Fruit fly (Drosophila melanogaster) whole organism, embryonic: ENCODE results near the gene dunk.
A peak's percentile ranks its signal among the peaks of the same experiment; 100 is the strongest.

Experiments used
- BtbVII ChIP-seq: fragments of 200-800 bp; sonication (Bioruptor generic); optimal IDR thresholded peaks from 3 replicates; lab custom pipeline; 2017; ENCODE audit warnings: missing biosample characterization, mild to moderate bottlenecking, missing genetic modification characterization
- CG11093 ChIP-seq: fragments of 200-800 bp; sonication (Bioruptor generic); IDR thresholded peaks from 3 replicates; pipeline ENCODE4 v1.3.6; 2022; ENCODE audit warnings: missing biosample characterization, missing genetic modification characterization
- CG11456 ChIP-seq: fragments of 200-800 bp; sonication (Bioruptor generic); IDR thresholded peaks from 3 replicates; pipeline ENCODE4 v1.3.6; 2022; ENCODE audit warnings: missing biosample characterization, missing genetic modification characterization
- CG11504 ChIP-seq: fragments of 200-800 bp; sonication (Bioruptor generic); optimal IDR thresholded peaks from 3 replicates; lab custom pipeline; 2019; ENCODE audit warnings: missing biosample characterization, mild to moderate bottlenecking, missing genetic modification characterization, moderate library complexity
- CG14441 ChIP-seq: fragments of 200-800 bp; sonication (Bioruptor generic); IDR thresholded peaks from 2 replicates; pipeline ENCODE4 v1.3.6; 2022; ENCODE audit warnings: missing biosample characterization, missing genetic modification characterization
- CG16779 ChIP-seq: fragments of 200-800 bp; sonication (Bioruptor generic); IDR thresholded peaks from 2 replicates; pipeline ENCODE4 v1.3.6; 2022; ENCODE audit warnings: missing biosample characterization, missing genetic modification characterization
- CG17612 ChIP-seq: fragments of 200-800 bp; sonication (Bioruptor generic); IDR thresholded peaks from 2 replicates; pipeline ENCODE4 v1.3.6; 2022; ENCODE audit warnings: missing biosample characterization, missing genetic modification characterization
- CG18011 ChIP-seq: fragments of 200-800 bp; sonication (Bioruptor generic); optimal IDR thresholded peaks from 2 replicates; lab custom pipeline; 2017; ENCODE audit warnings: missing biosample characterization, missing genetic modification characterization, mild to moderate bottlenecking, moderate library complexity, missing genotype
- CG2199 ChIP-seq: fragments of 200-800 bp; sonication (Bioruptor generic); IDR thresholded peaks from 3 replicates; pipeline ENCODE4 v1.3.6; 2022; ENCODE audit warnings: missing biosample characterization, missing genetic modification characterization
- CG31388 ChIP-seq: fragments of 200-800 bp; sonication (Bioruptor generic); optimal IDR thresholded peaks from 2 replicates; lab custom pipeline; 2016; ENCODE audit warnings: missing biosample characterization, missing genetic modification characterization
- CG31441 ChIP-seq: fragments of 200-800 bp; sonication (Bioruptor generic); IDR thresholded peaks from 2 replicates; pipeline ENCODE4 v1.3.6; 2022; ENCODE audit warnings: missing biosample characterization, missing genetic modification characterization
- CG34376 ChIP-seq: fragments of 200-800 bp; sonication (Bioruptor generic); optimal IDR thresholded peaks from 2 replicates; lab custom pipeline; 2018; ENCODE audit warnings: missing biosample characterization, mild to moderate bottlenecking, missing genetic modification characterization
- CG6765 ChIP-seq: fragments of 200-800 bp; sonication (Bioruptor generic); optimal IDR thresholded peaks from 3 replicates; lab custom pipeline; 2017; ENCODE audit warnings: missing biosample characterization, mild to moderate bottlenecking, missing genetic modification characterization
- CG6854 ChIP-seq: fragments of 200-800 bp; sonication (Bioruptor generic); optimal IDR thresholded peaks from 3 replicates; lab custom pipeline; 2017; ENCODE audit warnings: missing biosample characterization, mild to moderate bottlenecking, missing genetic modification characterization
- CG7839 ChIP-seq: fragments of 200-800 bp; sonication (Bioruptor generic); optimal IDR thresholded peaks from 3 replicates; lab custom pipeline; 2018; ENCODE audit warnings: missing biosample characterization, mild to moderate bottlenecking, missing genetic modification characterization, moderate library complexity
- CG8290 ChIP-seq, 3 experiments: fragments of 200-800 bp; sonication (Bioruptor generic); optimal IDR thresholded peaks; 2 replicates each; lab custom pipeline; 2016 to 2019; ENCODE audit warnings: missing biosample characterization in 3 of 3, missing genetic modification characterization in 3 of 3, mild to moderate bottlenecking in 2 of 3, moderate library complexity in 1 of 3
- D19A ChIP-seq: fragments of 200-800 bp; optimal IDR thresholded peaks from 3 replicates; lab custom pipeline; 2019; ENCODE audit warnings: missing biosample characterization, mild to moderate bottlenecking, missing genetic modification characterization, moderate library complexity
- Deaf1 ChIP-seq: fragments of 200-800 bp; optimal IDR thresholded peaks from 3 replicates; lab custom pipeline; 2019; ENCODE audit warnings: missing biosample characterization, mild to moderate bottlenecking, missing genetic modification characterization, moderate library complexity
- Dfd ChIP-seq, 2 experiments: fragments of >200 bp; optimal IDR thresholded peaks; 2 replicates each; lab custom pipeline; 2017; ENCODE audit warnings: missing biosample characterization in 2 of 2, missing genetic modification characterization in 2 of 2
- Fer3 ChIP-seq: fragments of 200-800 bp; sonication (Bioruptor generic); optimal IDR thresholded peaks from 2 replicates; lab custom pipeline; 2018; ENCODE audit warnings: missing biosample characterization, mild to moderate bottlenecking, missing genetic modification characterization, moderate library complexity
- GATAe ChIP-seq: fragments of 200-800 bp; sonication (Bioruptor generic); conservative IDR thresholded peaks from 2 replicates; pipeline ENCODE4 v1.3.6; 2022; ENCODE audit warnings: missing biosample characterization, missing genetic modification characterization
- HLH3B ChIP-seq: fragments of 200-800 bp; sonication (Bioruptor generic); IDR thresholded peaks from 2 replicates; pipeline ENCODE4 v1.3.6; 2022; ENCODE audit warnings: missing biosample characterization, missing genetic modification characterization
- HLH54F ChIP-seq: fragments of 200-800 bp; sonication (Bioruptor generic); optimal IDR thresholded peaks from 3 replicates; lab custom pipeline; 2016; ENCODE audit warnings: missing biosample characterization, missing genetic modification characterization
- HmgZ ChIP-seq: fragments of 200-800 bp; sonication (Bioruptor generic); optimal IDR thresholded peaks from 2 replicates; lab custom pipeline; 2018; ENCODE audit warnings: missing biosample characterization, mild to moderate bottlenecking, missing genetic modification characterization
- Med ChIP-seq: fragments of 200-800 bp; sonication (Bioruptor generic); peaks from one replicate; lab custom pipeline; 2016; ENCODE audit warnings: missing biosample characterization, missing genetic modification characterization, mild to moderate bottlenecking, inconsistent platforms, moderate library complexity
- Mes4 ChIP-seq: fragments of 200-800 bp; sonication (Bioruptor generic); optimal IDR thresholded peaks from 2 replicates; lab custom pipeline; 2016; ENCODE audit warnings: missing biosample characterization, missing genetic modification characterization
- PHDP ChIP-seq: fragments of 200-800 bp; sonication (Bioruptor generic); optimal IDR thresholded peaks from 3 replicates; lab custom pipeline; 2018; ENCODE audit warnings: missing biosample characterization, mild to moderate bottlenecking, missing genetic modification characterization, moderate library complexity
- Poxn ChIP-seq: fragments of 200-800 bp; sonication (Bioruptor generic); IDR thresholded peaks from 2 replicates; pipeline ENCODE4 v1.3.6; 2022; ENCODE audit warnings: missing biosample characterization, missing genetic modification characterization
- Sin3A ChIP-seq: fragments of >200 bp; optimal IDR thresholded peaks from 2 replicates; lab custom pipeline; 2018
- Sox100B ChIP-seq: fragments of 200-800 bp; sonication (Bioruptor generic); optimal IDR thresholded peaks from 3 replicates; lab custom pipeline; 2018; ENCODE audit warnings: missing biosample characterization, mild to moderate bottlenecking, missing genetic modification characterization
- Sox102F ChIP-seq: fragments of 200-800 bp; sonication (Bioruptor generic); optimal IDR thresholded peaks from 2 replicates; lab custom pipeline; 2018; ENCODE audit warnings: missing biosample characterization, mild to moderate bottlenecking, missing genetic modification characterization, moderate library complexity
- Spps ChIP-seq: fragments of 200-800 bp; sonication (Bioruptor generic); optimal IDR thresholded peaks from 2 replicates; lab custom pipeline; 2018; ENCODE audit warnings: missing biosample characterization, mild to moderate bottlenecking, missing genetic modification characterization
- ab ChIP-seq: fragments of 200-800 bp; sonication (Bioruptor generic); optimal IDR thresholded peaks from 2 replicates; lab custom pipeline; 2016; ENCODE audit warnings: missing biosample characterization, missing genetic modification characterization
- croc ChIP-seq: fragments of 200-800 bp; sonication (Bioruptor generic); conservative IDR thresholded peaks from 3 replicates; pipeline ENCODE4 v1.3.6; 2022; ENCODE audit warnings: missing biosample characterization, missing genetic modification characterization
- exex ChIP-seq: fragments of 200-800 bp; sonication (Bioruptor generic); optimal IDR thresholded peaks from 4 replicates; lab custom pipeline; 2018; ENCODE audit warnings: missing biosample characterization, mild to moderate bottlenecking, missing genetic modification characterization, moderate library complexity
- eyg ChIP-seq: fragments of 200-800 bp; sonication (Bioruptor generic); optimal IDR thresholded peaks from 3 replicates; lab custom pipeline; 2016; ENCODE audit warnings: missing biosample characterization, missing genetic modification characterization
- grn ChIP-seq: fragments of 200-800 bp; sonication (Bioruptor generic); optimal IDR thresholded peaks from 3 replicates; lab custom pipeline; 2017; ENCODE audit warnings: missing biosample characterization, missing genetic modification characterization
- gsb-n ChIP-seq: fragments of 200-800 bp; sonication (Bioruptor generic); optimal IDR thresholded peaks from 3 replicates; lab custom pipeline; 2018; ENCODE audit warnings: missing biosample characterization, mild to moderate bottlenecking, missing genetic modification characterization
- lov ChIP-seq, 2 experiments: fragments of 200-800 bp in 1 of 2; fragments of >200 bp in 1 of 2; sonication (Bioruptor generic) in 1 of 2; IDR thresholded peaks in 1 of 2; optimal IDR thresholded peaks in 1 of 2; 2 replicates in 1 of 2; 3 replicates in 1 of 2; pipeline versions ENCODE4 v1.3.6 to Lab custom; 2017 to 2022; ENCODE audit warnings: missing biosample characterization in 1 of 2, missing genetic modification characterization in 1 of 2
- mirr ChIP-seq: fragments of 200-800 bp; sonication (Bioruptor generic); optimal IDR thresholded peaks from 3 replicates; lab custom pipeline; 2018; ENCODE audit warnings: missing biosample characterization, mild to moderate bottlenecking, missing genetic modification characterization
- pita ChIP-seq: fragments of 200-800 bp; sonication (Bioruptor generic); optimal IDR thresholded peaks from 2 replicates; lab custom pipeline; 2017; ENCODE audit warnings: missing biosample characterization, mild to moderate bottlenecking, missing genetic modification characterization
- row ChIP-seq: fragments of 200-800 bp; sonication (Bioruptor generic); IDR thresholded peaks from 3 replicates; pipeline ENCODE4 v1.3.6; 2022; ENCODE audit warnings: missing biosample characterization, missing genetic modification characterization
- sd ChIP-seq: fragments of 200-800 bp; sonication (Bioruptor generic); optimal IDR thresholded peaks from 3 replicates; lab custom pipeline; 2018; ENCODE audit warnings: missing biosample characterization, mild to moderate bottlenecking, missing genetic modification characterization, moderate library complexity
- sens ChIP-seq: fragments of 200-800 bp; sonication (Bioruptor generic); peaks from one replicate; lab custom pipeline; 2016; ENCODE audit warnings: missing biosample characterization, missing genetic modification characterization
- slbo ChIP-seq: fragments of 200-800 bp; sonication (Bioruptor generic); IDR thresholded peaks from 2 replicates; pipeline ENCODE4 v1.3.6; 2022; ENCODE audit warnings: missing biosample characterization, missing genetic modification characterization
- sqz ChIP-seq: fragments of 200-800 bp; sonication (Bioruptor generic); optimal IDR thresholded peaks from 3 replicates; lab custom pipeline; 2018; ENCODE audit warnings: missing biosample characterization, mild to moderate bottlenecking, missing genetic modification characterization
- tap ChIP-seq: fragments of 200-800 bp; optimal IDR thresholded peaks from 3 replicates; lab custom pipeline; 2019; ENCODE audit warnings: missing biosample characterization, mild to moderate bottlenecking, missing genetic modification characterization, moderate library complexity
- tgo ChIP-seq: fragments of 200-800 bp; sonication (Bioruptor generic); IDR thresholded peaks from 3 replicates; pipeline ENCODE4 v1.3.6; 2022; ENCODE audit warnings: missing biosample characterization, missing genetic modification characterization

Gene dunk

dm6 chr2L:22134091-22134730, 17.2 kb upstream of the dunk start (continued):
- no peak for TF ChIP-seq Poxn (GFP tag; lab: Robert Waterston, UW)

- no peak for TF ChIP-seq CG8290 (GFP tag; optimal IDR thresholded peaks at IDR 0.05; lab: Kevin White, UChicago)
- peak in 1 of 2 experiments; percentile 12 for TF ChIP-seq CG8290 (tag; optimal IDR thresholded peaks at IDR 0.05; lab: Kevin White, UChicago)
- TF ChIP-seq lov (optimal IDR thresholded peaks at IDR 0.05; lab: Kevin White, UChicago) = no peak
- TF ChIP-seq lov (GFP tag; IDR thresholded peaks at IDR 0.05; lab: Robert Waterston, UW) = no peak
- no peak for TF ChIP-seq tgo (GFP tag; lab: Robert Waterston, UW)
- peak; percentile 90 for TF ChIP-seq CG2199 (GFP tag; lab: Robert Waterston, UW)
- peak; percentile 25 for TF ChIP-seq CG11504 (tag; lab: Kevin White, UChicago)
- TF ChIP-seq CG6765 = no peak
- TF ChIP-seq CG14441 (GFP tag; lab: Robert Waterston, UW) = 0 out of 2 replicates have a peak, but pooled peaks have one; percentile 28
- peak; percentile 61 for TF ChIP-seq mirr (GFP tag; lab: Kevin White, UChicago)
- no peak for TF ChIP-seq Deaf1 (tag; lab: Kevin White, UChicago)
- TF ChIP-seq HmgZ (tag; lab: Kevin White, UChicago) = peak; percentile 15
- no peak for TF ChIP-seq Spps (tag; lab: Kevin White, UChicago)
- 0 out of 2 replicates have a peak, but pooled peaks have one; percentile 8 for TF ChIP-seq slbo (GFP tag; lab: Robert Waterston, UW)
- peak; percentile 48 for TF ChIP-seq exex (tag; lab: Kevin White, UChicago)
- 0 out of 2 replicates have a peak, but pooled peaks have one; percentile 23 for TF ChIP-seq CG31441 (GFP tag; lab: Robert Waterston, UW)
- TF ChIP-seq CG31388 = no peak
- peak; percentile 16 for TF ChIP-seq sens (GFP tag; lab: Kevin White, UChicago)
- TF ChIP-seq row (GFP tag; lab: Robert Waterston, UW) = peak; percentile 49
- no peak for TF ChIP-seq pita
- peak; percentile 42 for TF ChIP-seq GATAe
These were observed 12.1 kb upstream of the dunk start for dm6 chr2L:22139354-22139753.

- TF ChIP-seq CG11093 (GFP tag; lab: Robert Waterston, UW) = no peak
- TF ChIP-seq gsb-n = no peak
- no peak for TF ChIP-seq CG6854 (GFP tag; lab: Kevin White, UChicago)
- no peak for TF ChIP-seq PHDP
- TF ChIP-seq eyg (GFP tag; lab: Kevin White, UChicago) = no peak
- TF ChIP-seq ab (GFP tag; lab: Kevin White, UChicago) = no peak
- TF ChIP-seq HLH3B (GFP tag; lab: Robert Waterston, UW) = no peak
- no peak for TF ChIP-seq HLH54F
- TF ChIP-seq Sox100B (GFP tag; lab: Kevin White, UChicago) = no peak
- TF ChIP-seq Mes4 (GFP tag; lab: Kevin White, UChicago) = no peak
- no peak for TF ChIP-seq CG17612
- TF ChIP-seq sd (tag; lab: Kevin White, UChicago) = peak; percentile 0
- no peak for TF ChIP-seq Dfd (GFP tag; optimal IDR thresholded peaks at IDR 0.05; lab: Kevin White, UChicago)
- TF ChIP-seq CG11456 = no peak
- no peak for TF ChIP-seq Med (GFP tag; lab: Kevin White, UChicago)
- TF ChIP-seq CG7839 (tag; lab: Kevin White, UChicago) = no peak
- peak; percentile 9 for TF ChIP-seq grn (GFP tag; lab: Kevin White, UChicago)
- no peak for TF ChIP-seq CG18011 (GFP tag; lab: Kevin White, UChicago)
- TF ChIP-seq D19A (tag; lab: Kevin White, UChicago) = peak; percentile 26
- TF ChIP-seq CG16779 (GFP tag; lab: Robert Waterston, UW) = no peak
- peak; percentile 24 for TF ChIP-seq CG34376 (GFP tag; lab: Kevin White, UChicago)
- no peak for TF ChIP-seq Sin3A (lab: Kevin White, UChicago)
- no peak for TF ChIP-seq BtbVII (GFP tag; lab: Kevin White, UChicago)
- TF ChIP-seq Fer3 (tag; lab: Kevin White, UChicago) = no peak
- TF ChIP-seq sqz = no peak
- TF ChIP-seq croc = no peak
- no peak for TF ChIP-seq tap (tag; lab: Kevin White, UChicago)
- no peak for TF ChIP-seq Sox102F
These were observed 11.5 kb upstream of the dunk start for dm6 chr2L:22139960-22140359.
